Worm (Caenorhabditis elegans) whole organism, midembryonic: ENCODE results near the gene srg-34.

Experiments used
- cog-1 ChIP-seq: sonication (generic microtip); optimal IDR thresholded peaks from 2 replicates; lab custom pipeline; 2016; ENCODE audit warnings: missing genetic modification characterization, missing compliant biosample characterization
- flt-1 ChIP-seq: fragments of 200-800 bp; sonication (Bioruptor generic); IDR thresholded peaks from 2 replicates; pipeline ENCODE4 v1.3.6; 2022; ENCODE audit warnings: missing genetic modification characterization, missing compliant biosample characterization
- klf-2 ChIP-seq: fragments of 200-800 bp; sonication (Bioruptor generic); conservative IDR thresholded peaks from 2 replicates; pipeline ENCODE4 v1.3.6; 2022; ENCODE audit warnings: missing genetic modification reagents, missing genetic modification characterization, missing compliant biosample characterization
- med-1 ChIP-seq: sonication (generic microtip); optimal IDR thresholded peaks from 2 replicates; lab custom pipeline; 2017; ENCODE audit warnings: missing genetic modification characterization, mild to moderate bottlenecking, missing compliant biosample characterization, antibody characterized with exemption, missing genetic modification reagents; ENCODE audit not compliant: insufficient read depth
- ref-1 ChIP-seq: fragments of 200-800 bp; sonication (Bioruptor generic); conservative IDR thresholded peaks from 2 replicates; pipeline ENCODE4 v1.3.6; 2022; ENCODE audit warnings: missing genetic modification reagents, missing genetic modification characterization, missing compliant biosample characterization
- tab-1 ChIP-seq: fragments of 200-800 bp; sonication (Bioruptor generic); IDR thresholded peaks from 2 replicates; pipeline ENCODE4 v1.3.6; 2022; ENCODE audit warnings: missing genetic modification characterization, missing compliant biosample characterization
- ztf-23 ChIP-seq: fragments of 200-800 bp; sonication (Bioruptor generic); IDR thresholded peaks from 2 replicates; pipeline ENCODE4 v1.3.6; 2022; ENCODE audit warnings: missing genetic modification reagents, missing genetic modification characterization, missing compliant biosample characterization
- ztf-29 ChIP-seq: fragments of 200-800 bp; sonication (Bioruptor generic); IDR thresholded peaks from 2 replicates; pipeline ENCODE4 v1.3.6; 2022; ENCODE audit warnings: missing genetic modification reagents, missing genetic modification characterization, missing compliant biosample characterization

ce11 chrV:18585102-18585501, 20.4 kb upstream of the srg-34 start:
- TF ChIP-seq klf-2 (GFP tag; lab: Robert Waterston, UW) (no peak), ref-1 (GFP tag; lab: Robert Waterston, UW) (no peak), cog-1 (tag; lab: Kevin White, UChicago) (no peak), tab-1 (GFP tag; lab: Robert Waterston, UW) (no peak), ztf-23 (GFP tag; lab: Robert Waterston, UW) (no peak), flt-1 (GFP tag; lab: Robert Waterston, UW) (no peak), ztf-29 (GFP tag; lab: Robert Waterston, UW) (no peak), med-1 (GFP tag; lab: Kevin White, UChicago) (no peak)
